Worm (Caenorhabditis elegans) whole organism, L4 larva: Measurements from ENCODE around the gene ncr-2.
A peak's percentile ranks its signal among the peaks of the same experiment; 100 is the strongest.

Experiments
- F26F4.8 ChIP-seq: fragments of 200-800 bp; sonication (Bioruptor generic); conservative IDR thresholded peaks from 2 replicates; pipeline ENCODE4 v1.3.6; 2022; ENCODE audit warnings: missing genetic modification characterization, missing compliant biosample characterization
- F37D6.2 ChIP-seq: sonication (generic microtip); optimal IDR thresholded peaks from 2 replicates; lab custom pipeline; 2016; ENCODE audit warnings: mild to moderate bottlenecking, missing genetic modification characterization, missing compliant biosample characterization
- Y105C5A.15 ChIP-seq: fragments of 200-800 bp; sonication (Bioruptor generic); IDR thresholded peaks from 2 replicates; pipeline ENCODE4 v1.3.6; 2022; ENCODE audit warnings: missing genetic modification characterization, missing compliant biosample characterization
- Y48G9A.11 ChIP-seq: fragments of 200-800 bp; sonication (Bioruptor generic); IDR thresholded peaks from 2 replicates; pipeline ENCODE4 v1.3.6; 2022; ENCODE audit warnings: missing genetic modification reagents, missing genetic modification characterization, missing compliant biosample characterization
- ZK337.2 ChIP-seq: fragments of 200-800 bp; sonication (Bioruptor generic); IDR thresholded peaks from 2 replicates; pipeline ENCODE4 v1.3.6; 2022; ENCODE audit warnings: missing genetic modification reagents, missing genetic modification characterization, missing compliant biosample characterization
- ZK546.5 ChIP-seq, 2 experiments: sonication (generic microtip); optimal IDR thresholded peaks; 2 replicates each; lab custom pipeline; 2017; ENCODE audit warnings: missing biosample characterization in 2 of 2, missing genetic modification characterization in 2 of 2
- aha-1 ChIP-seq: fragments of 150-350 bp; peaks from one replicate; lab custom pipeline; 2014; ENCODE audit warnings: missing biosample characterization, missing genetic modification characterization
- ceh-28 ChIP-seq: fragments of 150-350 bp; optimal IDR thresholded peaks from 2 replicates; lab custom pipeline; 2014; ENCODE audit warnings: missing biosample characterization, missing genetic modification reagents, missing genetic modification characterization
- daf-12 ChIP-seq: fragments of 150-350 bp; optimal IDR thresholded peaks from 2 replicates; lab custom pipeline; 2014; ENCODE audit warnings: missing biosample characterization, missing genetic modification reagents, missing genetic modification characterization
- daf-8 ChIP-seq: fragments of 200-800 bp; sonication (Bioruptor generic); IDR thresholded peaks from 2 replicates; pipeline ENCODE4 v1.3.6; 2022; ENCODE audit warnings: missing genetic modification characterization, missing compliant biosample characterization
- dmd-6 ChIP-seq: fragments of 200-800 bp; sonication (Bioruptor generic); IDR thresholded peaks from 2 replicates; pipeline ENCODE4 v1.3.6; 2022; ENCODE audit warnings: missing genetic modification reagents, missing genetic modification characterization, missing compliant biosample characterization
- dmd-8 ChIP-seq: fragments of 200-800 bp; sonication (Bioruptor generic); IDR thresholded peaks from 2 replicates; pipeline ENCODE4 v1.3.6; 2022; ENCODE audit warnings: missing genetic modification characterization, missing compliant biosample characterization
- dpl-1 ChIP-seq: fragments of 150-350 bp; optimal IDR thresholded peaks from 2 replicates; lab custom pipeline; 2014; ENCODE audit warnings: missing biosample characterization, missing genetic modification reagents, missing genetic modification characterization
- dve-1 ChIP-seq: sonication (generic microtip); optimal IDR thresholded peaks from 2 replicates; lab custom pipeline; 2017; ENCODE audit warnings: antibody characterized with exemption, mild to moderate bottlenecking, missing genetic modification characterization, missing compliant biosample characterization; ENCODE audit not compliant: insufficient read depth
- fkh-10 ChIP-seq: fragments of 150-350 bp; optimal IDR thresholded peaks from 2 replicates; lab custom pipeline; 2014; ENCODE audit warnings: missing biosample characterization, missing genetic modification reagents, missing genetic modification characterization
- hif-1 ChIP-seq, 2 experiments: sonication (generic microtip); optimal IDR thresholded peaks; 2 replicates each; lab custom pipeline; 2016 to 2017; ENCODE audit warnings: missing compliant biosample characterization in 2 of 2, missing genetic modification characterization in 2 of 2, missing genetic modification reagents in 2 of 2, missing genotype in 2 of 2, mild to moderate bottlenecking in 1 of 2
- hmg-1.1 ChIP-seq: fragments of 200-800 bp; sonication (Bioruptor generic); IDR thresholded peaks from 2 replicates; pipeline ENCODE4 v1.3.6; 2022; ENCODE audit warnings: missing genetic modification reagents, missing genetic modification characterization, missing compliant biosample characterization
- jun-1 ChIP-seq: fragments of 150-350 bp; optimal IDR thresholded peaks from 2 replicates; lab custom pipeline; 2014; ENCODE audit warnings: missing biosample characterization, missing genetic modification reagents, missing genetic modification characterization
- lin-13 ChIP-seq: fragments of 150-350 bp; optimal IDR thresholded peaks from 2 replicates; lab custom pipeline; 2014; ENCODE audit warnings: missing biosample characterization, missing genetic modification reagents, missing genetic modification characterization
- lin-38 ChIP-seq: fragments of 200-800 bp; sonication (Bioruptor generic); IDR thresholded peaks from 2 replicates; pipeline ENCODE4 v1.3.6; 2022; ENCODE audit warnings: missing genetic modification reagents, missing genetic modification characterization, missing compliant biosample characterization
- lsy-2 ChIP-seq, 2 experiments: fragments of 150-350 bp in 1 of 2; sonication (generic microtip) in 1 of 2; optimal IDR thresholded peaks; 2 replicates each; lab custom pipeline; 2014 to 2017; ENCODE audit warnings: missing biosample characterization in 2 of 2, missing genetic modification characterization in 2 of 2
- mdt-29 ChIP-seq: fragments of 200-800 bp; sonication (Bioruptor generic); IDR thresholded peaks from 2 replicates; pipeline ENCODE4 v1.3.6; 2022; ENCODE audit warnings: missing genetic modification reagents, missing genetic modification characterization, missing compliant biosample characterization
- mes-2 ChIP-seq: sonication (generic microtip); optimal IDR thresholded peaks from 2 replicates; lab custom pipeline; 2016; ENCODE audit warnings: missing genotype, mild to moderate bottlenecking, missing genetic modification characterization, missing compliant biosample characterization; ENCODE audit not compliant: poor library complexity, severe bottlenecking
- nhr-10 ChIP-seq: fragments of 150-350 bp; optimal IDR thresholded peaks from 2 replicates; lab custom pipeline; 2014; ENCODE audit warnings: missing biosample characterization, missing genetic modification characterization
- nhr-111 ChIP-seq: fragments of 200-800 bp; sonication (Bioruptor generic); optimal IDR thresholded peaks from 2 replicates; lab custom pipeline; 2018; ENCODE audit warnings: mild to moderate bottlenecking, missing genetic modification characterization, missing compliant biosample characterization
- nhr-237 ChIP-seq: sonication (generic microtip); optimal IDR thresholded peaks from 2 replicates; lab custom pipeline; 2017; ENCODE audit warnings: missing biosample characterization, missing genetic modification characterization
- nhr-41 ChIP-seq: fragments of 200-800 bp; sonication (Bioruptor generic); IDR thresholded peaks from 2 replicates; pipeline ENCODE4 v1.3.6; 2022; ENCODE audit warnings: missing genetic modification reagents, missing genetic modification characterization, missing compliant biosample characterization
- nhr-42 ChIP-seq: fragments of 200-800 bp; sonication (Bioruptor generic); IDR thresholded peaks from 2 replicates; pipeline ENCODE4 v1.3.6; 2022; ENCODE audit warnings: missing genetic modification characterization, missing compliant biosample characterization
- nhr-77 ChIP-seq: fragments of 150-350 bp; optimal IDR thresholded peaks from 2 replicates; lab custom pipeline; 2014; ENCODE audit warnings: missing biosample characterization, missing genetic modification characterization
- pha-4 ChIP-seq, 2 experiments: fragments of 150-350 bp in 1 of 2; fragments of 200-800 bp in 1 of 2; sonication (Bioruptor generic) in 1 of 2; IDR thresholded peaks in 1 of 2; optimal IDR thresholded peaks in 1 of 2; 2 replicates each; pipeline versions ENCODE4 v1.3.6 to Lab custom; 2014 to 2022; ENCODE audit warnings: missing genetic modification characterization in 2 of 2, missing genetic modification reagents in 2 of 2, missing biosample characterization in 1 of 2, missing compliant biosample characterization in 1 of 2
- pqm-1 ChIP-seq: sonication (generic microtip); optimal IDR thresholded peaks from 2 replicates; lab custom pipeline; 2017; ENCODE audit warnings: missing biosample characterization, missing genetic modification characterization
- sdz-12 ChIP-seq: fragments of 200-800 bp; sonication (Bioruptor generic); optimal IDR thresholded peaks from 2 replicates; lab custom pipeline; 2018; ENCODE audit warnings: mild to moderate bottlenecking, missing genetic modification characterization, missing compliant biosample characterization
- skn-1 ChIP-seq: fragments of 150-350 bp; optimal IDR thresholded peaks from 2 replicates; lab custom pipeline; 2014; ENCODE audit warnings: missing biosample characterization, missing genetic modification characterization
- snpc-1.2 ChIP-seq: fragments of 200-800 bp; sonication (Bioruptor generic); IDR thresholded peaks from 2 replicates; pipeline ENCODE4 v1.3.6; 2022; ENCODE audit warnings: missing genetic modification reagents, missing genetic modification characterization, missing compliant biosample characterization
- spr-3 ChIP-seq: fragments of 200-800 bp; sonication (Bioruptor generic); optimal IDR thresholded peaks from 2 replicates; lab custom pipeline; 2018; ENCODE audit warnings: mild to moderate bottlenecking, missing genetic modification characterization, missing compliant biosample characterization
- unc-130 ChIP-seq: sonication (generic microtip); optimal IDR thresholded peaks from 2 replicates; lab custom pipeline; 2016; ENCODE audit warnings: missing genetic modification reagents, missing genetic modification characterization, missing compliant biosample characterization
- unc-62 ChIP-seq, 3 experiments: fragments of 150-350 bp in 1 of 3; sonication (generic microtip); optimal IDR thresholded peaks in 2 of 3; peaks in 1 of 3; 1 replicate in 1 of 3; 2 replicates in 2 of 3; lab custom pipeline; 2014 to 2017; ENCODE audit warnings: missing biosample characterization in 3 of 3, missing genetic modification characterization in 3 of 3, missing genetic modification reagents in 3 of 3, missing genotype in 1 of 3

The ncr-2 gene

DNA sequence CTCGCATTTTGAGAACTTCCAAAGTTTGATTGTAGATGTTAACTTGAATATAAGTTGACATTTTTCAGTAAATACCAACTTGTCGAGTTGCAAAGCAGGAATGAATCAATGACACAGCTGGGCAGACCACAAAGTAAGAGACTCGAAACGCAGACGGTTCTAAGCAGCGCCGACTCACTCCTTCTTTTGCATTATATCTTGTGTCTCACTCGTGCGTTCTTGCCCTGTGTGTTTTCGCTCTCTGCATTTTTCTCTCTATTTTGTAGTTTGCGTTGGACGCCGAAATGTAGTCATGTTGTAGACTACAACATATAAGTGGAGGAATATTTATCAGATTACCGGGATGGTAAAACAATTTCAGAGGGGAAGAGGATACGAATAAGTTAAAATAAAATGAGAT, 15.3 kb upstream of the ncr-2 start, which contains the start of gene C02F5.12 (continued):
- TF ChIP-seq lsy-2 (tag; optimal IDR thresholded peaks at IDR 0.05; lab: Kevin White, UChicago) (peak in 1 of 2 experiments; percentile 53), spr-3 (no peak), Y105C5A.15 (GFP tag; lab: Robert Waterston, UW) (no peak), skn-1 (no peak), mes-2 (tag; lab: Kevin White, UChicago) (peak; percentile 53), dmd-6 (GFP tag; lab: Robert Waterston, UW) (peak; percentile 17; the same call in 1 of the 2 replicates), snpc-1.2 (GFP tag; lab: Robert Waterston, UW) (no peak), hmg-1.1 (GFP tag; lab: Robert Waterston, UW) (0 out of 2 replicates have a peak, but pooled peaks have one; percentile 40), dmd-8 (GFP tag; lab: Robert Waterston, UW) (0 out of 2 replicates have a peak, but pooled peaks have one; percentile 45), lin-38 (GFP tag; lab: Robert Waterston, UW) (peak; percentile 51), dve-1 (tag; lab: Kevin White, UChicago) (peak; percentile 51), jun-1 (tag; lab: Kevin White, UChicago) (no peak), mdt-29 (GFP tag; lab: Robert Waterston, UW) (no peak)

- TF ChIP-seq lsy-2 (tag; optimal IDR thresholded peaks at IDR 0.05; lab: Kevin White, UChicago) (peak in 1 of 2 experiments; percentile 59), dpl-1 (GFP tag; lab: Kevin White, UChicago) (peak; percentile 26), lin-38 (GFP tag; lab: Robert Waterston, UW) (0 out of 2 replicates have a peak, but pooled peaks have one; percentile 14), mes-2 (tag; lab: Kevin White, UChicago) (peak; percentile 36), ZK337.2 (no peak)
- TF ChIP-seq, all 104 proteins: peak for 4
These were observed 14.1 kb upstream of the ncr-2 start, which contains the start of the genes pbs-6 and cids-1 for ce11 chrIII:8244052-8244451. TSS of gene pbs-6 (minus strand) at chrIII:8244092. TSS of gene cids-1 (plus strand) at chrIII:8244445.

- TF ChIP-seq sdz-12 (GFP tag; lab: Kevin White, UChicago), result no peak
- no peak for TF ChIP-seq mdt-29 (GFP tag; lab: Robert Waterston, UW)
- no peak for TF ChIP-seq dpl-1 (GFP tag; lab: Kevin White, UChicago)
These were observed 12.6 kb upstream of the ncr-2 start, which contains the start of gene C02F5.3 for ce11 chrIII:8245591-8245990. TSS of gene C02F5.3 (plus strand) at chrIII:8245891.

DNA sequence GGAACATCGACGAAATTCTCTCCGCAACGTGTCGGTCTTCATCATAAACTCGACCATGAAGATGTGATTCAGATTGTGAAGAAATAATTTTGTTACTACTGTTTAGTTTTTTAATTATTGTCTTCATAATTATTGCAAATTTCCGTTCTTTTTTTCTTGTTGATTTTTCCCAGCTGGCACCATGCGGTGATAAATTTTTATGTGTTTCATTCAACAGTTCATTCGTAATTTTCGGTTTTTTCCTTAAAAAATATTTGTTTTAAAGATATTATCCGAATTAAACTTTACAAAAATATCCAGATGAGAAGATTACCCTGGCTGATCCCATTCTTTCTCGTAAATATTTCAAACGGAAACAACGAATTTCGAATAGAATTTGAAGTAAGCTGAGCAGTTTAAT, 11.1 kb upstream of the ncr-2 start, which contains the start of gene C02F5.13:
TSS of gene C02F5.13 (plus strand) at position 301 of the 400 bp plus-strand sequence.
- TF ChIP-seq daf-12, result no peak

ce11 chrIII:8249381-8249780, 8.8 kb upstream of the ncr-2 start, which contains the start of the genes C02F5.10 and C02F5.2:
TSS of gene C02F5.10 (minus strand) at chrIII:8249481.
TSS of gene C02F5.2 (plus strand) at chrIII:8249619.
- no peak for TF ChIP-seq fkh-10 (GFP tag; lab: Kevin White, UChicago)
- no peak for TF ChIP-seq ZK546.5 (tag; optimal IDR thresholded peaks at IDR 0.05; lab: Kevin White, UChicago)
- TF ChIP-seq nhr-10, result no peak
- TF ChIP-seq daf-8 (GFP tag; lab: Robert Waterston, UW), result no peak
- no peak for TF ChIP-seq nhr-77 (tag; lab: Kevin White, UChicago)
- no peak for TF ChIP-seq nhr-42 (GFP tag; lab: Robert Waterston, UW)
- TF ChIP-seq nhr-41 (GFP tag; lab: Robert Waterston, UW), result no peak
- TF ChIP-seq, all 104 proteins: peak for 0

- TF ChIP-seq pqm-1 (tag; lab: Kevin White, UChicago) (no peak), aha-1 (tag; lab: Kevin White, UChicago) (peak; percentile 84), pha-4 (GFP tag; IDR thresholded peaks at IDR 0.05; lab: Robert Waterston, UW) (no peak), pha-4 (tag; optimal IDR thresholded peaks at IDR 0.05; lab: Kevin White, UChicago) (peak; percentile 85), unc-130 (GFP tag; lab: Kevin White, UChicago) (peak; percentile 97), nhr-111 (GFP tag; lab: Kevin White, UChicago) (no peak), F37D6.2 (no peak), F26F4.8 (GFP tag; lab: Robert Waterston, UW) (no peak), Y105C5A.15 (GFP tag; lab: Robert Waterston, UW) (no peak), nhr-237 (tag; lab: Kevin White, UChicago) (no peak), nhr-77 (tag; lab: Kevin White, UChicago) (peak; percentile 14), lin-13 (peak; percentile 69), Y48G9A.11 (peak; percentile 48; the same call in 1 of the 2 replicates), snpc-1.2 (GFP tag; lab: Robert Waterston, UW) (no peak), mes-2 (tag; lab: Kevin White, UChicago) (peak; percentile 88), ceh-28 (tag; lab: Kevin White, UChicago) (no peak), unc-62 (GFP tag; optimal IDR thresholded peaks at IDR 0.05 in 1 of 2; lab: Kevin White, UChicago) (no peak), unc-62 (tag; optimal IDR thresholded peaks at IDR 0.05; lab: Kevin White, UChicago) (no peak), hif-1 (tag; optimal IDR thresholded peaks at IDR 0.05; lab: Kevin White, UChicago) (peak in 1 of 2 experiments; percentile 69)
These were observed 8.0 kb upstream of the ncr-2 start, which contains the start of gene knl-1 for ce11 chrIII:8250007-8250683. TSS of gene knl-1 (plus strand) at chrIII:8250632.
